Fruit fly (Drosophila melanogaster): Measurements from ENCODE around the gene subdued.

dm6 chr3R:19634649-19635048 lies 7.9 kb downstream of the subdued start, which contains the start of gene CG34138:
- no peak for TF ChIP-seq CG7045 (GFP tag; optimal IDR thresholded peaks at IDR 0.05)
- TF ChIP-seq pad (GFP tag; optimal IDR thresholded peaks at IDR 0.05): no peak
- TF ChIP-seq tj (GFP tag; optimal IDR thresholded peaks at IDR 0.05): no peak
- TF ChIP-seq Mnt (GFP tag; optimal IDR thresholded peaks at IDR 0.05): no peak
- no peak for TF ChIP-seq CG5204 (GFP tag; optimal IDR thresholded peaks at IDR 0.05)
- no peak for TF ChIP-seq Crg-1 (GFP tag; optimal IDR thresholded peaks at IDR 0.05)
- TF ChIP-seq CG1620 (GFP tag; optimal IDR thresholded peaks at IDR 0.05): no peak
- TF ChIP-seq CG12768 (GFP tag; optimal IDR thresholded peaks at IDR 0.05): no peak
- TF ChIP-seq bab1 (GFP tag; optimal IDR thresholded peaks at IDR 0.05): no peak
- no peak for TF ChIP-seq cnc (optimal IDR thresholded peaks at IDR 0.05)

Measured in whole organism, adult.